Worm (Caenorhabditis elegans): ENCODE data around the gene ndub-6.

The ndub-6 gene

DNA sequence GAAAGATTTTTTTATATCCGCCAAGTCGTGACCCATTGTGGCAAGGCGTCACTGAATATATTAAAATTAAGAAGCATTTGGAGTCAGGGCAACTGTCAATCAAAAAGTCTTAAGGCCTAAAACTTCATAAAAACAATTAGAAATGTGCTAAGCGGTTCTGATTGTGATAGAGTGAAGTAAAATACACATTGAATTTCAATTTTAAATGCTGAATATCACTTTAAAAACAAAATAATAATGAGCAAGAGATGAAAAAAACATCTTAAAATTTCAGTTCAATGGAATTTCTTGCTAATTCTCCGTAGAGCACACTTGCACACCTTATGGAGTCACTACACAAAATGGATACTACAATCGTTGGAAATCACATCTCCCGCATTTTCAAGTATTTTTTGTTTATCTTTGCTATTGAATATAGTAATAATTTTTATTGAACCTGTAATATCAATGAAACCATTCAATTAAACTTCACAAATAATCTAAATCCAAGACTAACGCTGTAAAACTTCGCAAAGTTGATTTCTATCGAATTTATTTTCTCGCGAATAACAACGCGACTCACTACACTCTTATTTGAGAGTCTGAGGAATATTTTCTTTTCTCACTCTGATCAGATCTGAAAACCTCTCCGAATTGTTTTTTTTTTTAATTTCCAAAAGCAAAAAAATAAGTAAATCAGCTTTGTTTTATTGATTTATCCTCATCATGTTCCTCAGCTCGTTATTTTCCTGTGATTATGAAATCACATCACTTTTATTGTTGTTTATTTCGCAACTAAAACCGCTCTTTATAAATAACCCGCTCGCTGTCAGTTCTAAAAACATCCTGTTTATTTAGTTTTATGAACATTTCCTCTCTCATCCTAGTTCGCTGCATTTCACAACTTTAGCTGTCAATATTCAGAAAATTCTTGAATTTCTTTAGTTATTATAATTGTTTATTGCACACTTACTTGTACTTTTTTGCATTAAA, 16.5 kb upstream of the ndub-6 start, which contains the start of gene mars-1 (continued):
- TF ChIP-seq mbf-1 (tag; optimal IDR thresholded peaks at IDR 0.05) (no peak), unc-39 (tag; optimal IDR thresholded peaks at IDR 0.05) (no peak), nhr-6 (tag; optimal IDR thresholded peaks at IDR 0.05) (no peak), aly-2 (tag; optimal IDR thresholded peaks at IDR 0.05) (no peak), lin-39 (tag; optimal IDR thresholded peaks at IDR 0.05) (no peak), nhr-10 (tag; optimal IDR thresholded peaks at IDR 0.05) (no peak), nhr-12 (tag; optimal IDR thresholded peaks at IDR 0.05) (no peak), ztf-11 (tag; optimal IDR thresholded peaks at IDR 0.05) (no peak), nhr-77 (tag; optimal IDR thresholded peaks at IDR 0.05) (no peak), elt-1 (tag; optimal IDR thresholded peaks at IDR 0.05) (no peak), nhr-129 (tag; optimal IDR thresholded peaks at IDR 0.05) (peak; percentile 80), ama-1 (optimal IDR thresholded peaks at IDR 0.05) (no peak), ztf-4 (tag; optimal IDR thresholded peaks at IDR 0.05) (no peak), R02D3.7 (tag; optimal IDR thresholded peaks at IDR 0.05) (no peak)

DNA sequence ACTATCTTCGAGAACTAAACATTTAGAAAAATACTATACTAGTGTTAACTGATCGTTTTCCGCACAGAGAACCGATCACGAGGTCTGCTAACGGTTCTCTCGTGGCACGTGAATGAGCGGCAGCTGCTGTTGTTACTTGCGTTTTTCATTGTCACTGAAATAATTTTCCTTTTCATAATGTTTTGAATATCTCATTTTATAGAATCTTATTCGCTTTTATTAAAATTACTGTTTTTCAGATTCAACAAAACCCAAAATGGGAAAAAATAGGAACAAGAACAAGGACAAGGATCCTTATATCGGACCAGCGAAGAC, 15.8 kb upstream of the ndub-6 start, which contains the start of gene F58B3.6:
F58B3.6 (plus strand) TSS at position 240 of the 315 bp plus-strand sequence.
- no peak for TF ChIP-seq ZK546.5 (tag; optimal IDR thresholded peaks at IDR 0.05)
- TF ChIP-seq F13H6.1 (tag; optimal IDR thresholded peaks at IDR 0.05) = no peak
- TF ChIP-seq sma-3 (GFP tag; optimal IDR thresholded peaks at IDR 0.05) = no peak
- peak; percentile 27 for TF ChIP-seq sma-9 (GFP tag; optimal IDR thresholded peaks at IDR 0.05)
- TF ChIP-seq sma-9 (tag; optimal IDR thresholded peaks at IDR 0.05) = no peak
- no peak for TF ChIP-seq lin-39 (tag; optimal IDR thresholded peaks at IDR 0.05)
- no peak for TF ChIP-seq unc-55 (GFP tag; optimal IDR thresholded peaks at IDR 0.05)
- no peak for TF ChIP-seq lin-13 (GFP tag; optimal IDR thresholded peaks at IDR 0.05)
- TF ChIP-seq gmeb-1 (tag; optimal IDR thresholded peaks at IDR 0.05) = peak; percentile 27
- TF ChIP-seq nhr-129 (tag; optimal IDR thresholded peaks at IDR 0.05) = peak; percentile 40
- TF ChIP-seq C34F6.9 (tag; optimal IDR thresholded peaks at IDR 0.05) = peak; percentile 10
- no peak for TF ChIP-seq ztf-11 (tag; optimal IDR thresholded peaks at IDR 0.05)
- no peak for TF ChIP-seq lin-11 (tag; optimal IDR thresholded peaks at IDR 0.05)
- TF ChIP-seq nhr-12 (tag; optimal IDR thresholded peaks at IDR 0.05) = no peak
- no peak for TF ChIP-seq elt-3 (tag; optimal IDR thresholded peaks at IDR 0.05)
- TF ChIP-seq nhr-237 (tag; optimal IDR thresholded peaks at IDR 0.05) = no peak
- TF ChIP-seq R02D3.7 (tag; optimal IDR thresholded peaks at IDR 0.05) = no peak
- peak; percentile 19 for TF ChIP-seq crh-2 (tag; optimal IDR thresholded peaks at IDR 0.05)
- no peak for TF ChIP-seq blmp-1 (tag; optimal IDR thresholded peaks at IDR 0.05; ENCODE audit: insufficient read depth)
- TF ChIP-seq ztf-4 (tag; optimal IDR thresholded peaks at IDR 0.05) = no peak
- peak; percentile 3 for TF ChIP-seq nhr-25 (tag; optimal IDR thresholded peaks at IDR 0.05)
- TF ChIP-seq lsy-2 (tag; optimal IDR thresholded peaks at IDR 0.05) = peak in 1 of 2 experiments; percentile 43
- no peak for TF ChIP-seq ceh-16 (tag; optimal IDR thresholded peaks at IDR 0.05)

DNA sequence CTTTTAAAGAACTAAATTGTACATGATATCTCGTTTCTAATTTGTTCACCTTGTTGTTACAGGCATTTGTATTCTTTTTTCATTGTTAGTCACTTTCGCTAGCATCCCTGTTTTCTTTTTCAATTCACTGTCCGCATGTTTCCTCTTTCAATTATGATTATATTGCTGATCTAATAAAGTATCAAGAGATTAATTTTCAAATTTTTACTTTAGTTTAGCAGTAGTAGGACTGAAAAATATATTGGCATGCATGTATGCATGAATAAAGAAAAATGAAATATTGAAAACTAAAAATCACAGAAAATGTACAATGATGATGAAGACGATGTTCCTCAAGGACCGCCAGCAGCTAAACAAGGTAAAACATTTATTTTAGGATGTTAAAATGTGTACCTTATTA, 14.2 kb upstream of the ndub-6 start, which contains the start of gene rbm-17:
rbm-17 (plus strand) TSS at position 301 of the 400 bp plus-strand sequence.
- no peak for TF ChIP-seq R02D3.7 (tag; optimal IDR thresholded peaks at IDR 0.05)
- TF ChIP-seq ceh-82 (tag; optimal IDR thresholded peaks at IDR 0.05) = no peak
- no peak for TF ChIP-seq ceh-16 (tag; optimal IDR thresholded peaks at IDR 0.05)
- no peak for TF ChIP-seq unc-55 (GFP tag; optimal IDR thresholded peaks at IDR 0.05)
- no peak for TF ChIP-seq crh-2 (tag; optimal IDR thresholded peaks at IDR 0.05)
- no peak for TF ChIP-seq mab-5 (tag; optimal IDR thresholded peaks at IDR 0.05)
- no peak for TF ChIP-seq lsy-2 (tag; optimal IDR thresholded peaks at IDR 0.05)
- no peak for TF ChIP-seq egl-27 (tag; optimal IDR thresholded peaks at IDR 0.05)
- TF ChIP-seq nhr-129 (tag; optimal IDR thresholded peaks at IDR 0.05) = no peak
- TF ChIP-seq nhr-10 (tag; optimal IDR thresholded peaks at IDR 0.05) = no peak
- TF ChIP-seq nhr-23 (tag; optimal IDR thresholded peaks at IDR 0.05) = no peak
- TF ChIP-seq sem-4 (tag; optimal IDR thresholded peaks at IDR 0.05) = no peak
- no peak for TF ChIP-seq fos-1 (tag; optimal IDR thresholded peaks at IDR 0.05)
- TF ChIP-seq sma-9 (GFP tag; optimal IDR thresholded peaks at IDR 0.05) = no peak
- no peak for TF ChIP-seq sma-9 (tag; optimal IDR thresholded peaks at IDR 0.05)
